Worm (Caenorhabditis elegans) whole organism, L3 larva: Measurements from ENCODE around the gene rbm-22.

Experiments used
- R02D3.7 ChIP-seq: fragments of 150-350 bp; optimal IDR thresholded peaks from 2 replicates; lab custom pipeline; 2014; ENCODE audit warnings: missing biosample characterization, missing genetic modification characterization
- ZK546.5 ChIP-seq: sonication (generic microtip); optimal IDR thresholded peaks from 2 replicates; lab custom pipeline; 2017; ENCODE audit warnings: missing biosample characterization, missing genetic modification characterization
- aly-2 ChIP-seq: fragments of 150-350 bp; optimal IDR thresholded peaks from 2 replicates; lab custom pipeline; 2014; ENCODE audit warnings: missing biosample characterization, missing genetic modification characterization
- ama-1 ChIP-seq: fragments of 150-350 bp; optimal IDR thresholded peaks from 2 replicates; lab custom pipeline; 2018
- ceh-16 ChIP-seq: sonication (generic microtip); optimal IDR thresholded peaks from 2 replicates; lab custom pipeline; 2017; ENCODE audit warnings: missing biosample characterization, missing genetic modification characterization
- ceh-28 ChIP-seq: fragments of 150-350 bp; optimal IDR thresholded peaks from 2 replicates; lab custom pipeline; 2014; ENCODE audit warnings: missing biosample characterization, missing genetic modification reagents, missing genetic modification characterization
- ceh-82 ChIP-seq: fragments of 150-350 bp; optimal IDR thresholded peaks from 2 replicates; lab custom pipeline; 2014; ENCODE audit warnings: missing biosample characterization, missing genetic modification characterization
- daf-12 ChIP-seq: fragments of 150-350 bp; optimal IDR thresholded peaks from 2 replicates; lab custom pipeline; 2014; ENCODE audit warnings: missing biosample characterization, missing genetic modification reagents, missing genetic modification characterization
- egl-5 ChIP-seq: fragments of 150-350 bp; optimal IDR thresholded peaks from 2 replicates; lab custom pipeline; 2017; ENCODE audit warnings: missing biosample characterization, missing genetic modification reagents, missing genetic modification characterization, inconsistent platforms
- elt-1 ChIP-seq: fragments of 150-350 bp; optimal IDR thresholded peaks from 2 replicates; lab custom pipeline; 2014; ENCODE audit warnings: missing biosample characterization, missing genetic modification characterization
- elt-3 ChIP-seq, 3 experiments: fragments of 150-350 bp in 1 of 3; sonication (generic microtip) in 2 of 3; optimal IDR thresholded peaks; 2 replicates in 2 of 3; 4 replicates in 1 of 3; lab custom pipeline; 2014 to 2017; ENCODE audit warnings: missing biosample characterization in 3 of 3, missing genetic modification characterization in 3 of 3
- eor-1 ChIP-seq, 2 experiments: fragments of 150-350 bp; optimal IDR thresholded peaks; 2 replicates each; lab custom pipeline; 2014 to 2018; ENCODE audit warnings: missing biosample characterization in 2 of 2, missing genetic modification characterization in 2 of 2
- fkh-10 ChIP-seq: sonication (generic microtip); optimal IDR thresholded peaks from 2 replicates; lab custom pipeline; 2017; ENCODE audit warnings: missing biosample characterization, missing genetic modification reagents, missing genetic modification characterization
- fkh-2 ChIP-seq: fragments of 150-350 bp; optimal IDR thresholded peaks from 2 replicates; lab custom pipeline; 2014; ENCODE audit warnings: missing biosample characterization, missing genetic modification reagents, missing genetic modification characterization
- fos-1 ChIP-seq: fragments of 150-350 bp; optimal IDR thresholded peaks from 2 replicates; lab custom pipeline; 2014; ENCODE audit warnings: missing biosample characterization, missing genetic modification characterization
- hmg-11 ChIP-seq: sonication (generic microtip); optimal IDR thresholded peaks from 2 replicates; lab custom pipeline; 2016; ENCODE audit warnings: missing genetic modification characterization, missing compliant biosample characterization
- lin-39 ChIP-seq: fragments of 150-350 bp; optimal IDR thresholded peaks from 2 replicates; lab custom pipeline; 2018; ENCODE audit warnings: missing biosample characterization, missing genetic modification reagents, missing genetic modification characterization
- mdl-1 ChIP-seq: fragments of 150-350 bp; optimal IDR thresholded peaks from 2 replicates; lab custom pipeline; 2014; ENCODE audit warnings: missing biosample characterization, missing genetic modification characterization
- mml-1 ChIP-seq: fragments of 150-350 bp; sonication (generic microtip); optimal IDR thresholded peaks from 3 replicates; lab custom pipeline; 2014; ENCODE audit warnings: missing biosample characterization, missing genetic modification characterization
- nfya-1 ChIP-seq: sonication (generic microtip); optimal IDR thresholded peaks from 2 replicates; lab custom pipeline; 2017; ENCODE audit warnings: missing genetic modification characterization, mild to moderate bottlenecking, missing compliant biosample characterization, antibody characterized with exemption, moderate library complexity; ENCODE audit not compliant: insufficient read depth
- nhr-11 ChIP-seq: fragments of 150-350 bp; optimal IDR thresholded peaks from 2 replicates; lab custom pipeline; 2014; ENCODE audit warnings: missing biosample characterization, missing genetic modification characterization
- nhr-12 ChIP-seq: fragments of 150-350 bp; optimal IDR thresholded peaks from 2 replicates; lab custom pipeline; 2014; ENCODE audit warnings: missing biosample characterization, missing genetic modification characterization
- nhr-23 ChIP-seq: fragments of 150-350 bp; optimal IDR thresholded peaks from 2 replicates; lab custom pipeline; 2014; ENCODE audit warnings: missing biosample characterization, missing genetic modification reagents, missing genetic modification characterization
- nhr-237 ChIP-seq: fragments of 150-350 bp; optimal IDR thresholded peaks from 2 replicates; lab custom pipeline; 2014; ENCODE audit warnings: missing biosample characterization, missing genetic modification characterization
- nhr-25 ChIP-seq: sonication (generic microtip); optimal IDR thresholded peaks from 2 replicates; lab custom pipeline; 2017; ENCODE audit warnings: missing biosample characterization, missing genetic modification characterization
- nhr-67 ChIP-seq: fragments of 150-350 bp; optimal IDR thresholded peaks from 2 replicates; lab custom pipeline; 2014; ENCODE audit warnings: missing biosample characterization, missing genetic modification characterization
- nhr-76 ChIP-seq: fragments of 150-350 bp; sonication (generic microtip); optimal IDR thresholded peaks from 5 replicates; lab custom pipeline; 2014; ENCODE audit warnings: missing biosample characterization, missing genetic modification characterization
- pha-4 ChIP-seq: fragments of 150-350 bp; optimal IDR thresholded peaks from 2 replicates; lab custom pipeline; 2014; ENCODE audit warnings: missing biosample characterization, missing genetic modification reagents, missing genetic modification characterization
- pqm-1 ChIP-seq: fragments of 150-350 bp; optimal IDR thresholded peaks from 2 replicates; lab custom pipeline; 2017; ENCODE audit warnings: missing biosample characterization, missing genetic modification characterization, inconsistent platforms
- sea-2 ChIP-seq: fragments of 150-350 bp; sonication (generic microtip); optimal IDR thresholded peaks from 4 replicates; lab custom pipeline; 2014; ENCODE audit warnings: missing biosample characterization, missing genetic modification reagents, missing genetic modification characterization
- tbx-2 ChIP-seq: sonication (generic microtip); optimal IDR thresholded peaks from 2 replicates; lab custom pipeline; 2016; ENCODE audit warnings: mild to moderate bottlenecking, missing genetic modification characterization, missing compliant biosample characterization
- unc-39 ChIP-seq: sonication (generic microtip); optimal IDR thresholded peaks from 4 replicates; lab custom pipeline; 2017; ENCODE audit warnings: missing biosample characterization, missing genetic modification characterization
- unc-62 ChIP-seq: fragments of 150-350 bp; sonication (generic microtip); optimal IDR thresholded peaks from 4 replicates; lab custom pipeline; 2014; ENCODE audit warnings: missing biosample characterization, missing genetic modification reagents, missing genetic modification characterization
- zag-1 ChIP-seq: fragments of 150-350 bp; optimal IDR thresholded peaks from 2 replicates; lab custom pipeline; 2014; ENCODE audit warnings: missing biosample characterization, missing genetic modification characterization
- ztf-11 ChIP-seq: fragments of 150-350 bp; optimal IDR thresholded peaks from 2 replicates; lab custom pipeline; 2014; ENCODE audit warnings: missing biosample characterization, missing genetic modification characterization
- ztf-4 ChIP-seq: fragments of 150-350 bp; optimal IDR thresholded peaks from 2 replicates; lab custom pipeline; 2014; ENCODE audit warnings: missing biosample characterization, missing genetic modification characterization

The rbm-22 gene

DNA sequence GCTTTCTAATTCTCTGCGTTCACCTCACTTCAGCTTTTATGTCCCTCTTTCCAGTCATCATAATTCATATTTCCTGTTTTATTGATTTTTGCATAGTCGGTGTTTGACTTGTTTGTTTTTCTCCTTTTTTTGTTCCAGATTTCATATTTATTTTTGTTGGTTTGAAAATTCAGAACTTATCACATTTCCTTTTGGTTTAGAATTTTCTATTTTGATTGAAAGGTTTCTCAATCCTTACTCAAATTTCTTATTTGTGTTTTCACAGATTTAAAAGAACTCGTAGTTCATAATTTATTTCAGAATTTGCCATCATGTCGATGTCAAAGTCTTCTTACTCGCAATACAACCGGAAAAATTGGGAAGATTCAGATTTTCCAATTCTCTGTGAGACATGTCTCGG, at the start of gene rbm-22:
TSS of gene rbm-22 (plus strand) at position 301 of the 400 bp plus-strand sequence.
- TF ChIP-seq lin-39 (tag; lab: Kevin White, UChicago): no peak
- no peak for TF ChIP-seq fkh-10 (GFP tag; lab: Kevin White, UChicago)
- peak; percentile 16 for TF ChIP-seq ceh-28 (tag; lab: Kevin White, UChicago)
- TF ChIP-seq mdl-1 (tag; lab: Kevin White, UChicago): no peak
- TF ChIP-seq, all 47 proteins: peak for 1

DNA sequence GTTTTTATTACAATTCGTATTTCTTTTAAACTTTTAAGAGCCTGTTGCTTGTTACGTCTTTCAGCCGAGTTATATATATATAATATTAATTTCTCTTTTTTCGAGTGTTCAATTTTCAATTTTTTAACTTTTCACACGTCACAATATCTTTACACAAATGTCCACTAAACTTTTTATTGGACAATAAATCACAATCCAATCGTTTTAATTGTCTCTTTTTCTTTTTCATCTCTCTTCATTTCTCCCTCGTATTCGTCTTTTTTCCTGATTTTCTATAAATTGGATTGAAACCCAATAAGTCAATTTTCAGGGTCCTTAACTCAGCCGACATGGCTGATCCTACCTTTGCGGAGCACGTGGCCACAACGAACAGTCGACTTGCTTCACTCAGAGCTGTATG, 49.1 kb upstream of the rbm-22 start, which contains the start of gene miz-1:
TSS of gene miz-1 (plus strand) at position 301 of the 400 bp plus-strand sequence.
- no peak for TF ChIP-seq pqm-1 (tag; lab: Kevin White, UChicago)
- TF ChIP-seq mml-1 (tag; lab: Kevin White, UChicago): no peak
- no peak for TF ChIP-seq nhr-23 (tag; lab: Kevin White, UChicago)
- TF ChIP-seq nhr-67 (tag; lab: Kevin White, UChicago): no peak
- TF ChIP-seq egl-5 (tag; lab: Kevin White, UChicago): peak; percentile 59
- no peak for TF ChIP-seq zag-1 (tag; lab: Kevin White, UChicago)
- TF ChIP-seq fkh-2 (tag; lab: Kevin White, UChicago): no peak
- no peak for TF ChIP-seq ztf-4 (tag; lab: Kevin White, UChicago)

ce11 chrIV:10815950-10816349, 45.3 kb upstream of the rbm-22 start:
- TF ChIP-seq daf-12 (tag; lab: Kevin White, UChicago): no peak
- TF ChIP-seq nhr-25: peak; percentile 78
- TF ChIP-seq egl-5 (tag; lab: Kevin White, UChicago): no peak

DNA sequence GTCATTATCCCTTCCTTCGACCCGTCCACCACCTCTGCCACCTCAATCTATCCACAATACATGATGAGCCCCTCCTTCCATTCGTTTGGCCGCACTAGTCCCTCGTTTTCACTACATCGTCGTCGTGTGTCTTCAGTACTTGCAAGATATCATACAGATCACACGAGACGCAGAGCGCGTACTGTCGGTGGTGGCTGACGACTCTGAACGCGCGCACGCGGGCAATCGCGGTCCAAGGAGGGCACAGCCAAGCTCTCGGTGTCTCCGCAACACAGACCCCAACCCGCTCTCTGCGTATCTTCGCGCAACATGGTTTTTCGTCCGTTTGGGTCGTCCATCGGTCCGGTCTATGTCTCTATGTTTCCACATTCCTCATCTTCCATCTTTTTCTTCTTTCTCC, 44.2 kb upstream of the rbm-22 start:
- no peak for TF ChIP-seq pqm-1 (tag; lab: Kevin White, UChicago)
- TF ChIP-seq nhr-76 (tag; lab: Kevin White, UChicago): no peak
- TF ChIP-seq unc-62 (GFP tag; lab: Kevin White, UChicago): no peak
- TF ChIP-seq sea-2: no peak
- no peak for TF ChIP-seq mml-1 (tag; lab: Kevin White, UChicago)
- TF ChIP-seq nhr-11 (tag; lab: Kevin White, UChicago): no peak
- TF ChIP-seq nfya-1 (tag; lab: Kevin White, UChicago): peak; percentile 18
- no peak for TF ChIP-seq elt-3 (tag; optimal IDR thresholded peaks at IDR 0.05; lab: Kevin White, UChicago)
- no peak for TF ChIP-seq ztf-4 (tag; lab: Kevin White, UChicago)
- peak; percentile 23 for TF ChIP-seq lin-39 (tag; lab: Kevin White, UChicago)
- peak; percentile 70 for TF ChIP-seq hmg-11 (tag; lab: Kevin White, UChicago)
- no peak for TF ChIP-seq ceh-82 (tag; lab: Kevin White, UChicago)
- no peak for TF ChIP-seq fkh-2 (tag; lab: Kevin White, UChicago)
- no peak for TF ChIP-seq eor-1 (tag; optimal IDR thresholded peaks at IDR 0.05; lab: Kevin White, UChicago)
- no peak for TF ChIP-seq elt-1 (tag; lab: Kevin White, UChicago)
- no peak for TF ChIP-seq ama-1 (lab: Kevin White, UChicago)
- TF ChIP-seq aly-2 (tag; lab: Kevin White, UChicago): no peak
- no peak for TF ChIP-seq ceh-16 (tag; lab: Kevin White, UChicago)
- TF ChIP-seq zag-1 (tag; lab: Kevin White, UChicago): no peak
- TF ChIP-seq unc-39 (tag; lab: Kevin White, UChicago): no peak
- TF ChIP-seq pha-4 (tag; lab: Kevin White, UChicago): no peak
- TF ChIP-seq nhr-23 (tag; lab: Kevin White, UChicago): peak; percentile 9
- TF ChIP-seq nhr-67 (tag; lab: Kevin White, UChicago): no peak
- no peak for TF ChIP-seq nhr-12 (tag; lab: Kevin White, UChicago)

DNA sequence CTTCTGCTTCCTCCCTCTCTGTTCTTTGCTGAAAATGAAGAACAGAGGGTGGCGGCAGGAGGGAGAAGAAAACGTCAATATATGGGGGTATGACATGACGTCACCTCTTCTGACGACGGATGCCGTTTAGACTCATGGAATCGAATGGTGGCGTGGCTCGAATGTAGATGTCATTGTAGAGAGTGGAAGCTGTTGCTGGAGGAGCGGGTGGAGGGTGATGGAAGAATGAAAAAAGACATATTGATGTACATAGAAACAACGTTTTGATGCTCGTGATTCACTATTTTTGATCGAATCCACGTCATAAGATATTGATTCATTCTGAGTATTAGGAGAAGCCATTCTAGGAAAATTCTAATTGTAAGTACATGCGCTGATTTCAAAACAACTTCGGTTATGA, 42.2 kb upstream of the rbm-22 start:
- TF ChIP-seq ama-1 (lab: Kevin White, UChicago) (no peak), ZK546.5 (tag; lab: Kevin White, UChicago) (no peak), fkh-10 (GFP tag; lab: Kevin White, UChicago) (no peak), nhr-11 (tag; lab: Kevin White, UChicago) (no peak), fos-1 (tag; lab: Kevin White, UChicago) (no peak), ceh-82 (tag; lab: Kevin White, UChicago) (no peak), daf-12 (tag; lab: Kevin White, UChicago) (no peak), ceh-16 (tag; lab: Kevin White, UChicago) (no peak), tbx-2 (tag; lab: Kevin White, UChicago) (no peak), nhr-237 (tag; lab: Kevin White, UChicago) (no peak), R02D3.7 (no peak), elt-3 (tag; optimal IDR thresholded peaks at IDR 0.05; lab: Kevin White, UChicago) (no peak), lin-39 (tag; lab: Kevin White, UChicago) (peak; percentile 11), ztf-4 (tag; lab: Kevin White, UChicago) (no peak), nfya-1 (tag; lab: Kevin White, UChicago) (peak; percentile 22), ztf-11 (tag; lab: Kevin White, UChicago) (no peak)
